Fruit fly (Drosophila melanogaster): ENCODE measurements around the gene RpL17.

DNA sequence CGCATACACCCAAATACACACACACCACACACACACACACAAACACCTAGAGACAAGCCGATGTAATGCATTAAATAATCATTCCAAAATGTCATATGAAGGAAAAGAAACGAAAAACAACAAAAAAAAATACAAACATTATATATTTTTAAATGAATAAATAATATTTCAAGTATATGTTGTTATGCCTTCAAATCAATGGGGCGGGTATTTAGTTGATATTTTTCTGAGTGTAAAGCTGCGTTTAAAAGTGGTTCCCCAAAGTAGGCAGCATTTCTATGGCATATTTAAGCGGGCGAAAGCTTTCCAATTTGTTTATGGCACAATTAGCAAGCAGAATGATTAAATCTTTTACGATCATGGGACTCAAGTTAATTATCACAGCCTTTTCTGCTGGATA, 24.8 kb downstream of the RpL17 start:
- no peak for TF ChIP-seq Pif1A (GFP tag; optimal IDR thresholded peaks at IDR 0.05)
- no peak for TF ChIP-seq Pif1B (GFP tag; optimal IDR thresholded peaks at IDR 0.05)
- no peak for TF ChIP-seq CG15710 (tag; optimal IDR thresholded peaks at IDR 0.05)
- TF ChIP-seq CG32121 (GFP tag; IDR thresholded peaks at IDR 0.05): peak; percentile 49; the same call in 1 of the 2 replicates

All from whole organism, pupa.